Fruit fly (Drosophila melanogaster) Kc167 (cell line): ENCODE results near the gene Fer1HCH.

Source experiments
- Myc ChIP-seq: fragments of >200 bp; optimal IDR thresholded peaks from 2 replicates; lab custom pipeline; 2017; ENCODE audit warnings: missing external identifiers
- Sin3A ChIP-seq: fragments of >200 bp; optimal IDR thresholded peaks from 2 replicates; lab custom pipeline; 2018; ENCODE audit warnings: missing external identifiers
- h ChIP-seq: fragments of >200 bp; optimal IDR thresholded peaks from 3 replicates; lab custom pipeline; 2018; ENCODE audit warnings: missing external identifiers
- insv ChIP-seq: fragments of >200 bp; optimal IDR thresholded peaks from 3 replicates; lab custom pipeline; 2018; ENCODE audit warnings: missing external identifiers
- psq ChIP-seq: fragments of >200 bp; optimal IDR thresholded peaks from 2 replicates; lab custom pipeline; 2017; ENCODE audit warnings: missing external identifiers
- ttk ChIP-seq: sonication (Bioruptor generic); optimal IDR thresholded peaks from 2 replicates; lab custom pipeline; 2017; ENCODE audit warnings: missing external identifiers

The Fer1HCH gene

DNA sequence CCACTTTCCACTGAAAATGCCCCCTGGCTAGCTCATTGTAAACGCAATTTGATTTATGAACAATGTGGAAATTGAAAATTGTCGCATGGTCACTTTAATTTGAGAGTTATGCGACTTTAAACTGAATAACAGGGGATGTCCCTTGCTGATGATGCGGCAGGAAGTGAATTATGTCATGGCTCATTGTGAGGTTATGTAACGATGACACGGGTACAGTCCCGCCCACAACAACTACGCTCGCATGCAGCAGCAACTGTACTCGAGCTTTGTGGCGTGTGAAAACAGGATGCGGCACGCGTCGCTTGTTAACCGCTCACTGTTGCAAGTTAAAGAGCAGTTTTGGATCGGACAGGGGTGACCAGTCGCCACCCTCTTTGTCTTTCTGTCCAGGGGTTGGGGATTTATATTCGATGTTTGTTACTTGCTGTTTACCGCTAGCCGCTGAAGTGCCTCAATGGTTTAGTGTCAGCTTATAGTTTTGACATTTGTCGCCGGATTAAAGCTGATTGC lies 28.8 kb upstream of the Fer1HCH start:
- TF ChIP-seq Sin3A (lab: Kevin White, UChicago) (no peak), ttk (no peak), psq (lab: Kevin White, UChicago) (no peak), h (lab: Kevin White, UChicago) (no peak), insv (lab: Kevin White, UChicago) (no peak), Myc (lab: Kevin White, UChicago) (no peak)

DNA sequence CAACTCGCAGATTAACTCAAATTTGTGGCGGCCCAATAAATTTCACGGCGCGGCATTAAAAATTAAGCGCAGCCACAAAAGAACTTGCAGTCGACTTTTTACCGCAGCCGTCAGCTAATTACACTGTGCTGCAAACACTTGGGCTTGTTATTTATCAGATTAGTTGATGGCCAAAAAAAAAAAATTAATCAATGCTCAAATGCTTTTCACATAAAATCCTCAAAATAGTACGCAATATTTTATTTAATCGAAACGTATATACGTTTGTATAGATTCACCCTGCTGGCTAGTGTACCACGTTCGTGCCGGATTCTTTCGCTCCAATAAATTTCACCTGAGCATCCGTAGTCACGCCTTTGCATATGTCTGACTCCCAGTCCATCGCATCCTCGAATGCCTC lies 25.8 kb upstream of the Fer1HCH start:
- TF ChIP-seq insv (lab: Kevin White, UChicago) (no peak), psq (lab: Kevin White, UChicago) (no peak), Sin3A (lab: Kevin White, UChicago) (no peak), h (lab: Kevin White, UChicago) (no peak), ttk (no peak), Myc (lab: Kevin White, UChicago) (no peak)

DNA sequence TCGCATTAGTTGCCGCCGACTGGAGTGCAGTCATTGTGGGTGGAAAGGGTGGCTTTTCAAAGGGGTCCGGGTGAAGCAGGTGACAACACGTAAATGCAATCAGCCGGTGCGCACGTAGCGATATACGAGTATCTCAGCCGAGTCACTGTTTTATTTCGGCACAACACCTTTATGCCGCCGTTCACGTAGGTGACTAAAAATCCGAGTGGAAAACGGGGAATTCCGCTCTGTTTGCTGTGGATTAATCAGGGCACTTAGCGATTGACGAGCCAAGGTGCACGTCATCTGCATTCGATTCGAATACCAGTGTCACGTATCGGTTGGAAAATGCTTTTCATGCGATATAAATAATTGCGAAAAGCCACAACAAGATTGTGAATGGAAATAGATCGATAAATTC lies 18.5 kb upstream of the Fer1HCH start:
- no peak for TF ChIP-seq Myc (lab: Kevin White, UChicago)
- no peak for TF ChIP-seq insv (lab: Kevin White, UChicago)
- TF ChIP-seq ttk = no peak
- TF ChIP-seq h (lab: Kevin White, UChicago) = no peak

DNA sequence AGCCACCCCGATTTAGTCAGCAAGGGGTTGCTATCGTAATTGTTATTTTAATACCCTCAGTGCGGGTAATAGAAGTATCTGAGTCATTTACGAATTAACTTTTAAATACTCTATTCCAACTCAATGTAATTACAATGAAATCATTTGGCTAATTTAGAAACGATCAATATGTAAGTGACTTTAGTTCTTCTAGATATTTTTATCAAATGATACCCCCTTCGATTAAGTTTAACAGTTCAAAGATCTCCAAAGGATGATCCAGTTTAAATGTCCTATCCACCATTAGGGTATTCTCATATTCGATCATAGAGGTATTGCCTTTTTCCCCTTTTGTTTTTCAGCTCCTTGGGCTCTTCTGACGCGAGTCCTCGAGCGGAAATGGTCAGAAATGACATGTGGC lies 5.9 kb upstream of the Fer1HCH start:
- no peak for TF ChIP-seq Sin3A (lab: Kevin White, UChicago)
- TF ChIP-seq h (lab: Kevin White, UChicago) = no peak
- TF ChIP-seq insv (lab: Kevin White, UChicago) = no peak
- no peak for TF ChIP-seq ttk
- TF ChIP-seq psq (lab: Kevin White, UChicago) = no peak

DNA sequence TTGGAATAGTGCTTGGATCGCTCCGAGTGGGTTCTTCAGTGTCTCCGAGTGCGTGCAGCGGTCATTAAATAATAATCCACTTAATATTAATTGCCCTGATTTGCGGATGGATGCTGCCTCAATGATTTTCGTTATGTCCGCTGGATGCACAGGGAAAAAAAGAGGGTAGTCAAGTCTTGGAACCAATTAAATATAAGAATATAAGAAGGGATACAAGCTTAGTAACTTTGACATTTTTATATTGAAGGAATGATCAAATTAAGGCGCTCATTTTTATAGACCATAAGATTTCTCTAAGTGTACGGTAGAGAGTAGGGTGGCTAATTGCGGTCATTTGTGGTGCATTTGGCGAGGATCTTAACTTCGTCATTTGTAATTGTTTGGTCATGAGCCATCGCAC lies 4.0 kb upstream of the Fer1HCH start:
- TF ChIP-seq psq (lab: Kevin White, UChicago) (no peak), Myc (lab: Kevin White, UChicago) (no peak), Sin3A (lab: Kevin White, UChicago) (no peak), ttk (no peak), insv (lab: Kevin White, UChicago) (no peak), h (lab: Kevin White, UChicago) (no peak)

DNA sequence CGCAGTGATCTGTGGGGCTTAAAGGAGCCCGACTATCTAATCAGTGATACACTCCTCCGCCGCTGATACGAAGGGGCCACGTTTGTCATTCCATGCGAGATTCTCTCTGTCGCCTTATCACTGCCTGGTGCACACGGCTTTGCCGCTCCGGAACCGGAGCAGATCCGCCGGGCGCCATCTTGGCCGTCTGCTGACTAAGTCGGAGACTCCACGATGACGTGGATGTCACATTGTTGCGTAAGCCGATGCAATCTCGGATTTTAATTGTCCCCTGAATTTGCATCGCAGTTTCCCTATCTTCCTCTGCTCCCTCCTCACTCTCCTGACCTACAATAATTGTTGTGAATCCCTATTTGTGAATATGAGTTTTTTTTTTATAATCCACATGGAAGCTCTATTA lies 3.1 kb upstream of the Fer1HCH start:
- TF ChIP-seq Sin3A (lab: Kevin White, UChicago) (no peak), insv (lab: Kevin White, UChicago) (no peak), h (lab: Kevin White, UChicago) (no peak), ttk (no peak), psq (lab: Kevin White, UChicago) (no peak), Myc (lab: Kevin White, UChicago) (no peak)

DNA sequence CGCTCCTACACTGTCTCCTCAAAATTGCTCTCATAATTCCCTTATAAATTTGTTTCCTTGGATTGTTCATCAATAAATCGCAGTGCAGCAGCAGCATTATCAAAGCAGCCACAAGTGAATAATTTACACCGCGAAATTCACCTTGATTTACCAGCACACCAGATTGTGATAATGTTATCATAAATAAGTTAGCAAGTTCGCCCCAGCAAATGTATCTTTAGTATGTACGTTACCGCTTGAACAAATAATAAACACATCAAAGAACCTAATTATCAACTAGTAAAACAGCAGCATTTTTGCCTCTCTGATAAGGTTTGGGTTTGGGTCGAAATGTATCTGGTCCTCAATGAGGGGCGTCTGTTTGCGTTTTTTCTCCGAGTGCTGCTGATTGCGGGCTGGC lies 2.3 kb upstream of the Fer1HCH start:
- TF ChIP-seq Myc (lab: Kevin White, UChicago) (no peak), h (lab: Kevin White, UChicago) (no peak), psq (lab: Kevin White, UChicago) (no peak), Sin3A (lab: Kevin White, UChicago) (no peak), insv (lab: Kevin White, UChicago) (no peak), ttk (no peak)

DNA sequence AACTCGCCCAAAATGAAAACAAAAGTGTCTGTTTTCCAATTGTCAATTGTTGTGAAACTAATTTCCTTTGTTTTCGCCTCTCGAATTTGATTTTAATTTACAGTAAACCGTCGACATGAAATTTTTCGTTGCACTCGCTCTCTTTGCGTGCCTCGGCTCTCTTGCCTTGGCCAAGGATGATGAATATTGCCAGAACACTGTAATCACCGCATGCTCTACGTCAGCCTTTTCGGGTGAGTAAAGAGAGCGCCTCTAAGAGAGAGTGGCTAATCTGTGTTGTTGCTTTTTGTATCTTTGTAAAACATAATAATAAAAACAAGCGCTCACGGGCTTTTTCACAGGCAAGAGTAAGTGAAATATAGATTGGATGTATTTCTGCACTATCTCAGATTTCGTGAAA lies 1.1 kb upstream of the Fer1HCH start:
- no peak for TF ChIP-seq Myc (lab: Kevin White, UChicago)
- no peak for TF ChIP-seq psq (lab: Kevin White, UChicago)
- TF ChIP-seq insv (lab: Kevin White, UChicago) = no peak
- no peak for TF ChIP-seq ttk
- no peak for TF ChIP-seq Sin3A (lab: Kevin White, UChicago)
- no peak for TF ChIP-seq h (lab: Kevin White, UChicago)

DNA sequence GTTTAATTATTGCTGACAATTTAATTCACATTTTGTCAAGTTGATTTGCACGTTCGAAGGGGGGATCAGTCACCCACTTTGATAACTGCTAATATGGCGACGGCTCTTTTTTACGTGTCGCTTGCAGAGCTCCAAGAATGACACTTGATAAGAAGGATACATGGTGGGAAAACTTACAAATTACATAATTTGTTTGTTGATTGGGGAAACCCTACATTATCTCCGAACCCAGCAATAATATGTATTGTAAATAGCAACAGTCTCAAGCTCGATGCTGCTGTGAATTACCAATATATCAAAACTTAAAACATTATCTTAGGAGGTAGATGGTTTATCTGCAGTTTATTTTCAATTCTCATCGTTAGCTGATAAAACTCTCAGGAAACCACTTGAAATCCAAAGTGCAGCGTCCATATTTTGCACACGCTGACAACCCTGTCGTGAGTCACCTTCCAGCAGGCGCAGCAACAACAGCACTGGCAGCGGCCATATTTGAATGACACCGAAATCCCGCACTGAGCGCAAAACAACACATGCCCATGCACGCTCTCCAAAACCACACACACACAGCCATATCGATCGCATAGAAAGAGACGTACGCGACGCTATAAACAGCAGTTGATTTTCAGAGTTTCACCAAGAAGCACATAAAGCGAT lies 365 bp upstream of the Fer1HCH start:
- TF ChIP-seq Myc (lab: Kevin White, UChicago) (no peak), insv (lab: Kevin White, UChicago) (no peak), Sin3A (lab: Kevin White, UChicago) (no peak), ttk (no peak)

DNA sequence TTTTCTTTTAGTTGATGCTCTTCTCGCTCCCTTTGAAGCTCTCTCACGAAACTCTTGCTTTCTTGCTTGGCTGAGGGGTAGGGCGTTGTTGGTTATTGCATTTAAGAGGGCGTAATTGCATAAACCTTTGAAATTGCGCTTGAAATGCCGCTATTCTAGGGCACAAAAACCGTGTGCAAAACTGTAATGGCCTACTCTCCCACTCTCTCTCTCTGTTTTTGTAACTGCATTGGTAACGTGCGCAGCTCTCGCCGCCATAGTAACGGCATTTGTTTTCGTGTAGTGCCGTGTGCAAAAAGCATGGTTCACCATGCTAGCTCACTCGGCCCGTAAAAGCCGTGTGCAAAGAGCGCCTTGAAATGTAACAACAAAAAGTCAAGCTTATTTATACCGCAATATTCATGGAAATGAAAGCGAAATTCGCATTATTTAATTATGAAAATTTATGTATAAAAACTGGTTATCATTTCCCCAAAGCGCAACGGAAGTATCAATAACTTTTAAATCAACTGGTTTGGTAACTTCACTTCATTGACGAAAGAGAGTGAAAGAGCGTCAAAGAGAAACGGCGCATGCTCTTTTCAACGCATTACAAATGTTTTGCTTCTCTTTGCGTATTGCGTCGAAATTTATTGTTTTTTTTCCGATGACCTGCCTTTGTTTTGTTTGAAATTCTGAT lies 1.1 kb downstream of the Fer1HCH start:
- no peak for TF ChIP-seq insv (lab: Kevin White, UChicago)
- TF ChIP-seq psq (lab: Kevin White, UChicago) = no peak
- TF ChIP-seq h (lab: Kevin White, UChicago) = no peak
- no peak for TF ChIP-seq Myc (lab: Kevin White, UChicago)
- TF ChIP-seq Sin3A (lab: Kevin White, UChicago) = no peak
- TF ChIP-seq ttk = no peak

DNA sequence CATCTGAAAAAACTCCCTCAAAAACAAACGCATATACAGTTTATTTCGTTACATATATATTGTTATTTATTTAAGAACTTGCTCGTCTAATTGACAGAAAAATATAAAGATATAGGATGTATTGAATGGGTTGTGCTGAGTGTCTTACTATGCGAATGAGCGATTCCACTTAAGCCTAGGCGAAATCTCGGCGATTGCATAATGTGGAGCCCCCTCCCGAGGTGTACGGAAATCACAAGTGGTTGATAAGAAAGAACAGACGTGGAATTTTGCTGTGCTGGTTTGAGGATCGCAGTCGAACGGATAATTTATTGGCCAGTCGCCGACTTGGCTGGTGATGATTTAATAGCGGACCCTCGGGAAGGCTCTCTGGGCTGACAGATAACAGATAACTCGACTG lies 2.4 kb downstream of the Fer1HCH start:
- no peak for TF ChIP-seq ttk
- TF ChIP-seq h (lab: Kevin White, UChicago) = no peak
- no peak for TF ChIP-seq Sin3A (lab: Kevin White, UChicago)
- TF ChIP-seq Myc (lab: Kevin White, UChicago) = no peak
- no peak for TF ChIP-seq insv (lab: Kevin White, UChicago)
- TF ChIP-seq psq (lab: Kevin White, UChicago) = no peak

DNA sequence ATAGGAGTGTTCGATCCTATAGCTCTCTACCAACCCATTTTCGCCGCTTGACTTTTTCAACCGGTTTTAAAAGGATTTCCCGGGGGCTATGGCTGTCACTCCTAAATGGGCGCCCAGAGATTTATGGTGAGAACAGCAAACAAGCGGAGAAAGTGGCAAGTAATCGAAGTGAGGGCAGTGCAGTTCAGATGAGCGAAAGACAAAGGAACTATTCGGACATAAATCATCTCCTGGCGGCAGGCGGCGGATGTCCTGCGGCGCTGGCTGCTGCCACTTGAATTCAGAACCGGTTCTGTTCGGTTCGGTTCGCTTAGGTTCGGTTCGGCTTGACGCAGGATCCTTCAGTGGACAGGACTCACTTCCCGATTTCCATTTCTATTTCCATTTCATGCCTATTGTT lies 4.8 kb downstream of the Fer1HCH start:
- no peak for TF ChIP-seq insv (lab: Kevin White, UChicago)
- TF ChIP-seq h (lab: Kevin White, UChicago) = no peak
